Worm (Caenorhabditis elegans) whole organism, L4 larva: ENCODE results near the gene Y39E4A.1.

Source experiments
- F10B5.3 ChIP-seq: sonication (generic microtip); optimal IDR thresholded peaks from 2 replicates; lab custom pipeline; 2016; ENCODE audit warnings: mild to moderate bottlenecking, missing genetic modification characterization, missing compliant biosample characterization
- F26F4.8 ChIP-seq: fragments of 200-800 bp; sonication (Bioruptor generic); conservative IDR thresholded peaks from 2 replicates; pipeline ENCODE4 v1.3.6; 2022; ENCODE audit warnings: missing genetic modification characterization, missing compliant biosample characterization
- Y5F2A.4 ChIP-seq: fragments of 200-800 bp; sonication (Bioruptor generic); optimal IDR thresholded peaks from 2 replicates; lab custom pipeline; 2018; ENCODE audit warnings: mild to moderate bottlenecking, missing genetic modification characterization, missing compliant biosample characterization
- ZK546.5 ChIP-seq, 2 experiments: sonication (generic microtip); optimal IDR thresholded peaks; 2 replicates each; lab custom pipeline; 2017; ENCODE audit warnings: missing biosample characterization in 2 of 2, missing genetic modification characterization in 2 of 2
- aha-1 ChIP-seq: fragments of 150-350 bp; peaks from one replicate; lab custom pipeline; 2014; ENCODE audit warnings: missing biosample characterization, missing genetic modification characterization
- ama-1 ChIP-seq: fragments of 150-350 bp; optimal IDR thresholded peaks from 2 replicates; lab custom pipeline; 2014; ENCODE audit warnings: inconsistent platforms, mixed read lengths
- ceh-62 ChIP-seq: sonication (generic microtip); optimal IDR thresholded peaks from 2 replicates; lab custom pipeline; 2017; ENCODE audit warnings: missing biosample characterization, missing genetic modification characterization
- daf-12 ChIP-seq: fragments of 150-350 bp; optimal IDR thresholded peaks from 2 replicates; lab custom pipeline; 2014; ENCODE audit warnings: missing biosample characterization, missing genetic modification reagents, missing genetic modification characterization
- daf-16 ChIP-seq, 3 experiments: sonication (generic microtip); optimal IDR thresholded peaks; 2 replicates each; lab custom pipeline; 2016 to 2017; ENCODE audit warnings: missing genetic modification characterization in 3 of 3, missing genetic modification reagents in 3 of 3, mild to moderate bottlenecking in 2 of 3, missing compliant biosample characterization in 2 of 3, missing biosample characterization in 1 of 3, moderate library complexity in 1 of 3
- daf-19 ChIP-seq: fragments of 200-800 bp; sonication (Bioruptor generic); conservative IDR thresholded peaks from 2 replicates; pipeline ENCODE4 v1.3.6; 2022; ENCODE audit warnings: missing genetic modification characterization, missing compliant biosample characterization
- dmd-8 ChIP-seq: fragments of 200-800 bp; sonication (Bioruptor generic); IDR thresholded peaks from 2 replicates; pipeline ENCODE4 v1.3.6; 2022; ENCODE audit warnings: missing genetic modification characterization, missing compliant biosample characterization
- dve-1 ChIP-seq: sonication (generic microtip); optimal IDR thresholded peaks from 2 replicates; lab custom pipeline; 2017; ENCODE audit warnings: antibody characterized with exemption, mild to moderate bottlenecking, missing genetic modification characterization, missing compliant biosample characterization; ENCODE audit not compliant: insufficient read depth
- fkh-10 ChIP-seq: fragments of 150-350 bp; optimal IDR thresholded peaks from 2 replicates; lab custom pipeline; 2014; ENCODE audit warnings: missing biosample characterization, missing genetic modification reagents, missing genetic modification characterization
- hlh-30 ChIP-seq: sonication (generic microtip); optimal IDR thresholded peaks from 2 replicates; lab custom pipeline; 2017; ENCODE audit warnings: antibody characterized with exemption, mild to moderate bottlenecking, missing genetic modification characterization, missing compliant biosample characterization; ENCODE audit not compliant: insufficient read depth
- mdt-29 ChIP-seq: fragments of 200-800 bp; sonication (Bioruptor generic); IDR thresholded peaks from 2 replicates; pipeline ENCODE4 v1.3.6; 2022; ENCODE audit warnings: missing genetic modification reagents, missing genetic modification characterization, missing compliant biosample characterization
- mes-2 ChIP-seq: sonication (generic microtip); optimal IDR thresholded peaks from 2 replicates; lab custom pipeline; 2016; ENCODE audit warnings: missing genotype, mild to moderate bottlenecking, missing genetic modification characterization, missing compliant biosample characterization; ENCODE audit not compliant: poor library complexity, severe bottlenecking
- nhr-6 ChIP-seq: fragments of 150-350 bp; optimal IDR thresholded peaks from 2 replicates; lab custom pipeline; 2014; ENCODE audit warnings: missing biosample characterization, missing genetic modification characterization
- pha-4 ChIP-seq, 2 experiments: fragments of 150-350 bp in 1 of 2; fragments of 200-800 bp in 1 of 2; sonication (Bioruptor generic) in 1 of 2; IDR thresholded peaks in 1 of 2; optimal IDR thresholded peaks in 1 of 2; 2 replicates each; pipeline versions ENCODE4 v1.3.6 to Lab custom; 2014 to 2022; ENCODE audit warnings: missing genetic modification characterization in 2 of 2, missing genetic modification reagents in 2 of 2, missing biosample characterization in 1 of 2, missing compliant biosample characterization in 1 of 2
- sdz-12 ChIP-seq: fragments of 200-800 bp; sonication (Bioruptor generic); optimal IDR thresholded peaks from 2 replicates; lab custom pipeline; 2018; ENCODE audit warnings: mild to moderate bottlenecking, missing genetic modification characterization, missing compliant biosample characterization
- set-16 ChIP-seq: fragments of 200-800 bp; sonication (Bioruptor generic); IDR thresholded peaks from 2 replicates; pipeline ENCODE4 v1.3.6; 2022; ENCODE audit warnings: missing genetic modification reagents, missing genetic modification characterization, missing compliant biosample characterization
- unc-130 ChIP-seq: sonication (generic microtip); optimal IDR thresholded peaks from 2 replicates; lab custom pipeline; 2016; ENCODE audit warnings: missing genetic modification reagents, missing genetic modification characterization, missing compliant biosample characterization
- unc-62 ChIP-seq, 3 experiments: fragments of 150-350 bp in 1 of 3; sonication (generic microtip); optimal IDR thresholded peaks in 2 of 3; peaks in 1 of 3; 1 replicate in 1 of 3; 2 replicates in 2 of 3; lab custom pipeline; 2014 to 2017; ENCODE audit warnings: missing biosample characterization in 3 of 3, missing genetic modification characterization in 3 of 3, missing genetic modification reagents in 3 of 3, missing genotype in 1 of 3
- zip-11 ChIP-seq: fragments of 200-800 bp; sonication (Bioruptor generic); IDR thresholded peaks from 2 replicates; pipeline ENCODE4 v1.3.6; 2022; ENCODE audit warnings: missing genetic modification characterization, missing compliant biosample characterization

Y39E4A.1 gene

ce11 chrIII:12990997-12991396, 39.8 kb downstream of the Y39E4A.1 start, which contains the start of gene ZK1010.12:
ZK1010.12 (plus strand) TSS chrIII:12991297.
- TF ChIP-seq aha-1 (tag; lab: Kevin White, UChicago), result no peak
- TF ChIP-seq unc-62 (GFP tag; optimal IDR thresholded peaks at IDR 0.05 in 1 of 2; lab: Kevin White, UChicago), result peak in 1 of 2 experiments; percentile 60
- TF ChIP-seq unc-62 (tag; optimal IDR thresholded peaks at IDR 0.05; lab: Kevin White, UChicago), result no peak

DNA sequence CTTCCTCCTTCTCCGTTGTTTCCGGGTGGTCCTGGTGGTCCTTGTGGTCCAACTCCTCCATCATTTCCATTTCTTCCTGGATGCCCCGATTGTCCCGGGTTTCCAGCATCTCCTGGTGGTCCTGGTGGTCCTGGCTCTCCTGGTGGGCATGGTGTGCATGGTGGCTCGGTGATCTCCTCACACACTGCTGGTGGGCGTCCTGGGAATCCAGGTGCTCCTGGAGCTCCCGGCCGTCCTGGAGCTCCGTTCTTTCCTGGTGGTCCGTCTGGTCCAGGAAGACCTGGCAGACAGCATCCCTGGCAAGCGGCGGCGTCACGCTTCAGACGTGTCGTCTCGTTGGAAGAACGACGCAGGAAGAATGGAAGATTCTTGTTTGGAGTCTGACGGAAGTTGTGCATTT, 41.8 kb downstream of the Y39E4A.1 start:
- TF ChIP-seq unc-130 (no peak), set-16 (GFP tag; lab: Robert Waterston, UW) (peak; percentile 97)
- TF ChIP-seq, all 104 proteins: peak for 1

DNA sequence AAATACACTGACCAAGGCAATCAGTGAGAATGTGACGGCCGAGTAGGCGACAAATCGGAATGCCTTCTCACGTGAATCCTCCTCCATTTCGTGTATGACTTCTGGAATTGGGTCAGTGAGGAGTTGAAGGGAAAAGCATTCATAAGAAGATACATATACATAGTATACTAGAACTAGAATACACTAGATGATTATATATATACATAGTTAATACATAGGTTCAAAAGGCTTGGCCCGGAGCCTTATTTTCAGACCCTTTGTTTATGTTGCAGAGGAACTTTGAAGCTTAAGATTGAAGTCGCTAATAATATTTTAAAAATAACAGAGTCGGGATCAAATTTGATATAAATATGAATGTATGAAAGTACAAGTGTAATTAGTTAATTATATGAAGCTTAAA, 42.4 kb downstream of the Y39E4A.1 start, which contains the start of gene col-97:
Gene col-97 (minus strand): TSS at position 101 of the 400 bp plus-strand sequence.
- no peak for TF ChIP-seq dmd-8 (GFP tag; lab: Robert Waterston, UW)
- TF ChIP-seq unc-62 (GFP tag; optimal IDR thresholded peaks at IDR 0.05 in 1 of 2; lab: Kevin White, UChicago), result peak in 1 of 2 experiments; percentile 40
- no peak for TF ChIP-seq unc-62 (tag; optimal IDR thresholded peaks at IDR 0.05; lab: Kevin White, UChicago)

ce11 chrIII:12998252-12998651, 47.0 kb downstream of the Y39E4A.1 start:
- TF ChIP-seq aha-1 (tag; lab: Kevin White, UChicago), result peak; percentile 20
- TF ChIP-seq F26F4.8 (GFP tag; lab: Robert Waterston, UW), result no peak
- 0 out of 2 replicates have a peak, but pooled peaks have one; percentile 23 for TF ChIP-seq mdt-29 (GFP tag; lab: Robert Waterston, UW)
- peak in 1 of 2 experiments; percentile 70 for TF ChIP-seq unc-62 (GFP tag; optimal IDR thresholded peaks at IDR 0.05 in 1 of 2; lab: Kevin White, UChicago)
- TF ChIP-seq unc-62 (tag; optimal IDR thresholded peaks at IDR 0.05; lab: Kevin White, UChicago), result no peak
- TF ChIP-seq daf-16 (GFP tag; optimal IDR thresholded peaks at IDR 0.05; lab: Kevin White, UChicago), result no peak
- no peak for TF ChIP-seq daf-16 (tag; optimal IDR thresholded peaks at IDR 0.05; lab: Kevin White, UChicago)
- TF ChIP-seq ZK546.5 (tag; optimal IDR thresholded peaks at IDR 0.05; lab: Kevin White, UChicago), result no peak
- TF ChIP-seq ama-1 (lab: Kevin White, UChicago), result no peak
- peak; percentile 67 for TF ChIP-seq set-16 (GFP tag; lab: Robert Waterston, UW)
- TF ChIP-seq mes-2 (tag; lab: Kevin White, UChicago), result no peak
- no peak for TF ChIP-seq ceh-62
- no peak for TF ChIP-seq F10B5.3
- no peak for TF ChIP-seq sdz-12 (GFP tag; lab: Kevin White, UChicago)
- TF ChIP-seq zip-11 (GFP tag; lab: Robert Waterston, UW), result no peak
- no peak for TF ChIP-seq daf-12
- TF ChIP-seq daf-19 (GFP tag; lab: Robert Waterston, UW), result no peak

- TF ChIP-seq fkh-10 (GFP tag; lab: Kevin White, UChicago), result no peak
- peak; percentile 55 for TF ChIP-seq nhr-6 (tag; lab: Kevin White, UChicago)
- TF ChIP-seq dve-1 (tag; lab: Kevin White, UChicago), result peak; percentile 6
- no peak for TF ChIP-seq Y5F2A.4 (GFP tag; lab: Kevin White, UChicago)
- TF ChIP-seq daf-16 (GFP tag; optimal IDR thresholded peaks at IDR 0.05; lab: Kevin White, UChicago), result no peak
- peak; percentile 13 for TF ChIP-seq daf-16 (tag; optimal IDR thresholded peaks at IDR 0.05; lab: Kevin White, UChicago)
- no peak for TF ChIP-seq pha-4 (GFP tag; IDR thresholded peaks at IDR 0.05; lab: Robert Waterston, UW)
- TF ChIP-seq pha-4 (tag; optimal IDR thresholded peaks at IDR 0.05; lab: Kevin White, UChicago), result peak; percentile 83
- TF ChIP-seq hlh-30 (tag; lab: Kevin White, UChicago), result peak; percentile 85
These were observed 49.2 kb downstream of the Y39E4A.1 start, which contains the start of gene ZK1010.8 for ce11 chrIII:13000457-13000856. ZK1010.8 (minus strand) TSS chrIII:13000670.
